Fruit fly (Drosophila melanogaster): ENCODE data around the gene CG6763.
A peak's percentile ranks its signal among the peaks of the same experiment; 100 is the strongest.

Gene CG6763

DNA sequence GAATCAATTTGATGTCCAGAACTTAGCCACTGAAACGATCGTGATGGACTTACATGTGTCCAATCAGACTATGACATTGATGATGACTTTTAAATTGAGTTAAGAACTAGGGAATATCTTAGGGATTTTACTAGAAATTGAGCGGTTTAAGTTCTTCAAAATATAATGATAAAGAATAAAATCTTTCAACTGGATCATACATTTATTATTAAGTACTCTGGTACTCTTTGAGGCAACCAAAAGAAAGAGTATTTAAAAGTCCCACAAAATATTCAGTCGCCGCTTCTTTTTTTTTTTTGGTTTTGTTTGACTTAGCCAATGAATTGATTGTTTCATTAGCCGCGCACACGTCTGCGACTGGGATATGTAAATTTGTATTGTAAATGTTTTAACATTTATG is 26.3 kb downstream of the CG6763 start (continued):
- TF ChIP-seq dmrt99B (tag; optimal IDR thresholded peaks at IDR 0.05): peak; percentile 14
- TF ChIP-seq Chrac-16 (GFP tag; optimal IDR thresholded peaks at IDR 0.05): no peak
- TF ChIP-seq zfh2 (GFP tag; optimal IDR thresholded peaks at IDR 0.05): no peak
- TF ChIP-seq CG15269 (tag; optimal IDR thresholded peaks at IDR 0.05): peak; percentile 1
- TF ChIP-seq CG6689 (GFP tag; IDR thresholded peaks at IDR 0.05): no peak
- TF ChIP-seq pros (GFP tag; optimal IDR thresholded peaks at IDR 0.05): no peak
- TF ChIP-seq CG7556 (GFP tag; optimal IDR thresholded peaks at IDR 0.05): peak; percentile 19
- peak; percentile 31 for TF ChIP-seq CG18262 (tag; optimal IDR thresholded peaks at IDR 0.05)
- TF ChIP-seq CG32772 (GFP tag; IDR thresholded peaks at IDR 0.05): no peak
- peak; percentile 71 for TF ChIP-seq D19A (tag; optimal IDR thresholded peaks at IDR 0.05)
- TF ChIP-seq row (GFP tag; IDR thresholded peaks at IDR 0.05): peak; percentile 22; the same call in 1 of the 3 replicates
- TF ChIP-seq gem (tag; optimal IDR thresholded peaks at IDR 0.05): peak; percentile 51
- TF ChIP-seq az2 (GFP tag; optimal IDR thresholded peaks at IDR 0.05): peak; percentile 20
- peak; percentile 20 for TF ChIP-seq CG30403 (GFP tag; optimal IDR thresholded peaks at IDR 0.05)
- TF ChIP-seq CG12391 (tag; optimal IDR thresholded peaks at IDR 0.05): peak; percentile 22
- no peak for TF ChIP-seq CG11093 (GFP tag; IDR thresholded peaks at IDR 0.05)
- TF ChIP-seq fd96Cb (tag; optimal IDR thresholded peaks at IDR 0.05): no peak
- no peak for TF ChIP-seq CG7786 (GFP tag; optimal IDR thresholded peaks at IDR 0.05)
- TF ChIP-seq Oli (tag; optimal IDR thresholded peaks at IDR 0.05): peak; percentile 28
- peak; percentile 50; the same call in 1 of the 3 replicates for TF ChIP-seq CG17361 (GFP tag; IDR thresholded peaks at IDR 0.05)

DNA sequence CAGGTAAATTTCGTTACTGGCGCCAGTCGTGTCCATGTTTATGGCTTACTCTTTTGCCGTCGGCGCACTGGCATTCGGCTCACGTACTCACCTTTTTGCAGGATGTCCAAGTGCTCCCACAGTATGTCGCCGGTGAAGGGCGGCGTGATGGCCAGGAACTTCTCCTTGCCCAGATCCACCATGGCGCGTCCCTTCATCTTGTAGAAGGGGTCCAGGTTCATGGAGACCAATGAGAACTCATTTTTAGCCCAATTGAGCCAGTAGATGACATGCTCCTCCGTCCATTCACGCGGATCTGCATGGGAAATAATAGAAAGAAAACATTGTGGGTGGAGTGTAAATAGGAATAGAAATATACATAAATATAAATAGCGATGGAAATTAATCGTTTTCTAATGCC is 29.0 kb downstream of the CG6763 start:
- TF ChIP-seq CG14441 (GFP tag; IDR thresholded peaks at IDR 0.05): no peak
- TF ChIP-seq her (GFP tag; optimal IDR thresholded peaks at IDR 0.05): no peak
- TF ChIP-seq CG13296 (GFP tag; optimal IDR thresholded peaks at IDR 0.05): no peak
- no peak for TF ChIP-seq H2.0 (GFP tag; IDR thresholded peaks at IDR 0.05)
- TF ChIP-seq Ada2b (GFP tag; IDR thresholded peaks at IDR 0.05): no peak
- no peak for TF ChIP-seq bbx (GFP tag; IDR thresholded peaks at IDR 0.05; ENCODE audit: partially characterized antibody)

dm6 chr3R:23314332-23314731 is 30.5 kb downstream of the CG6763 start:
- peak; percentile 25; the same call in 1 of the 2 replicates for TF ChIP-seq CG13287 (GFP tag; IDR thresholded peaks at IDR 0.05; ENCODE audit: partially characterized antibody)
- TF ChIP-seq CG6854 (GFP tag; optimal IDR thresholded peaks at IDR 0.05): no peak
- TF ChIP-seq CG9797 (GFP tag; optimal IDR thresholded peaks at IDR 0.05): no peak
- peak; percentile 11 for TF ChIP-seq her (GFP tag; optimal IDR thresholded peaks at IDR 0.05)
- TF ChIP-seq Hey (tag; optimal IDR thresholded peaks at IDR 0.05): no peak
- TF ChIP-seq Ptx1 (GFP tag; IDR thresholded peaks at IDR 0.05): no peak
- no peak for TF ChIP-seq CG8944 (GFP tag; optimal IDR thresholded peaks at IDR 0.05)
- TF ChIP-seq z (GFP tag; IDR thresholded peaks at IDR 0.05): 0 out of 3 replicates have a peak, but pooled peaks have one; percentile 53
- TF ChIP-seq chm (GFP tag; IDR thresholded peaks at IDR 0.05): peak; percentile 74
- peak; percentile 49 for TF ChIP-seq CG5180 (GFP tag; optimal IDR thresholded peaks at IDR 0.05)
- no peak for TF ChIP-seq CG12391 (tag; optimal IDR thresholded peaks at IDR 0.05)
- TF ChIP-seq CG12744 (GFP tag; optimal IDR thresholded peaks at IDR 0.05): no peak
- TF ChIP-seq sens-2 (GFP tag; IDR thresholded peaks at IDR 0.05): peak; percentile 30; the same call in 1 of the 2 replicates
- no peak for TF ChIP-seq Mad (GFP tag; optimal IDR thresholded peaks at IDR 0.05)
- no peak for TF ChIP-seq Dip3 (GFP tag; optimal IDR thresholded peaks at IDR 0.05)
- TF ChIP-seq corto (GFP tag; optimal IDR thresholded peaks at IDR 0.05): no peak
- TF ChIP-seq MESR4 (GFP tag; optimal IDR thresholded peaks at IDR 0.05): no peak
- TF ChIP-seq Scr (GFP tag; IDR thresholded peaks at IDR 0.05; ENCODE audit: partially characterized antibody): no peak
- TF ChIP-seq p53 (GFP tag; optimal IDR thresholded peaks at IDR 0.05): no peak
- TF ChIP-seq aop (GFP tag; IDR thresholded peaks at IDR 0.05): peak; percentile 82
- no peak for TF ChIP-seq GATAe (GFP tag; conservative IDR thresholded peaks at IDR 0.05)
- no peak for TF ChIP-seq zen2 (GFP tag; IDR thresholded peaks at IDR 0.05; ENCODE audit: partially characterized antibody)
- TF ChIP-seq CG11504 (tag; optimal IDR thresholded peaks at IDR 0.05): peak; percentile 16
- no peak for TF ChIP-seq knrl (GFP tag; IDR thresholded peaks at IDR 0.05; ENCODE audit: partially characterized antibody)
- TF ChIP-seq CG13123 (GFP tag; optimal IDR thresholded peaks at IDR 0.05): no peak
- TF ChIP-seq dpn (GFP tag; optimal IDR thresholded peaks at IDR 0.05): peak in 1 of 2 experiments; percentile 34

Data from whole organism, embryonic.